Fruit fly (Drosophila melanogaster) whole organism, embryonic: ENCODE measurements around the gene Baldspot.

ENCODE experiments used
- Abd-B ChIP-seq: fragments of 200-800 bp; sonication (Bioruptor generic); optimal IDR thresholded peaks from 2 replicates; lab custom pipeline; 2018; ENCODE audit warnings: missing biosample characterization, mild to moderate bottlenecking, missing genetic modification characterization, moderate library complexity
- Atf-2 ChIP-seq: fragments of 200-800 bp; sonication (Bioruptor generic); optimal IDR thresholded peaks from 2 replicates; lab custom pipeline; 2016; ENCODE audit warnings: missing biosample characterization, missing genetic modification characterization
- Bgb ChIP-seq: fragments of 200-800 bp; sonication (Bioruptor generic); IDR thresholded peaks from 2 replicates; pipeline ENCODE4 v1.3.6; 2022; ENCODE audit warnings: missing biosample characterization, missing genetic modification characterization; ENCODE audit not compliant: partially characterized antibody
- CG1024 ChIP-seq: fragments of 200-800 bp; sonication (Bioruptor generic); IDR thresholded peaks from 2 replicates; pipeline ENCODE4 v1.3.6; 2022; ENCODE audit warnings: missing biosample characterization, missing genetic modification characterization
- CG11695 ChIP-seq: fragments of 200-800 bp; sonication (Bioruptor generic); IDR thresholded peaks from 3 replicates; pipeline ENCODE4 v1.3.6; 2022; ENCODE audit warnings: missing biosample characterization, missing genetic modification characterization
- CG12236 ChIP-seq: fragments of 200-800 bp; sonication (Bioruptor generic); optimal IDR thresholded peaks from 2 replicates; lab custom pipeline; 2016; ENCODE audit warnings: missing biosample characterization, missing genetic modification characterization
- CG13296 ChIP-seq: fragments of 200-800 bp; sonication (Bioruptor generic); optimal IDR thresholded peaks from 3 replicates; lab custom pipeline; 2018; ENCODE audit warnings: missing biosample characterization, mild to moderate bottlenecking, missing genetic modification characterization
- CG13775 ChIP-seq: fragments of 200-800 bp; sonication (Bioruptor generic); optimal IDR thresholded peaks from 3 replicates; lab custom pipeline; 2017; ENCODE audit warnings: missing biosample characterization, mild to moderate bottlenecking, missing genetic modification characterization
- CG13894 ChIP-seq: fragments of 200-800 bp; sonication (Bioruptor generic); optimal IDR thresholded peaks from 3 replicates; lab custom pipeline; 2018; ENCODE audit warnings: missing biosample characterization, mild to moderate bottlenecking, missing genetic modification characterization, moderate library complexity
- CG14014 ChIP-seq: fragments of 200-800 bp; sonication (Bioruptor generic); IDR thresholded peaks from 2 replicates; pipeline ENCODE4 v1.3.6; 2022; ENCODE audit warnings: missing biosample characterization, missing genetic modification characterization
- CG14050 ChIP-seq: fragments of 200-800 bp; sonication (Bioruptor generic); IDR thresholded peaks from 3 replicates; pipeline ENCODE4 v1.3.6; 2022; ENCODE audit warnings: missing biosample characterization, missing genetic modification characterization
- CG15011 ChIP-seq: fragments of 200-800 bp; sonication (Bioruptor generic); optimal IDR thresholded peaks from 3 replicates; lab custom pipeline; 2018; ENCODE audit warnings: missing biosample characterization, mild to moderate bottlenecking, missing genetic modification characterization
- CG15479 ChIP-seq: fragments of 200-800 bp; sonication (Bioruptor generic); optimal IDR thresholded peaks from 3 replicates; lab custom pipeline; 2019; ENCODE audit warnings: missing biosample characterization, mild to moderate bottlenecking, missing genetic modification characterization, moderate library complexity
- CG15514 ChIP-seq: fragments of 200-800 bp; sonication (Bioruptor generic); optimal IDR thresholded peaks from 3 replicates; lab custom pipeline; 2017; ENCODE audit warnings: missing biosample characterization, missing genetic modification characterization, mild to moderate bottlenecking, moderate library complexity, missing genetic modification reagents
- CG15696 ChIP-seq: fragments of 200-800 bp; sonication (Bioruptor generic); optimal IDR thresholded peaks from 2 replicates; lab custom pipeline; 2019; ENCODE audit warnings: missing biosample characterization, mild to moderate bottlenecking, missing genetic modification characterization, moderate library complexity
- CG17186 ChIP-seq: fragments of 200-800 bp; sonication (Bioruptor generic); optimal IDR thresholded peaks from 3 replicates; lab custom pipeline; 2017; ENCODE audit warnings: missing biosample characterization, missing genetic modification reagents, missing genetic modification characterization
- CG17829 ChIP-seq: fragments of 200-800 bp; optimal IDR thresholded peaks from 2 replicates; lab custom pipeline; 2019; ENCODE audit warnings: missing biosample characterization, mild to moderate bottlenecking, missing genetic modification characterization, moderate library complexity
- CG30020 ChIP-seq: fragments of 200-800 bp; optimal IDR thresholded peaks from 2 replicates; lab custom pipeline; 2019; ENCODE audit warnings: missing biosample characterization, mild to moderate bottlenecking, missing genetic modification characterization, moderate library complexity
- CG30431 ChIP-seq: fragments of 200-800 bp; sonication (Bioruptor generic); optimal IDR thresholded peaks from 2 replicates; lab custom pipeline; 2017; ENCODE audit warnings: missing biosample characterization, missing genetic modification characterization
- CG3281 ChIP-seq: fragments of 200-800 bp; sonication (Bioruptor generic); optimal IDR thresholded peaks from 3 replicates; lab custom pipeline; 2017; ENCODE audit warnings: missing biosample characterization, mild to moderate bottlenecking, missing genetic modification characterization
- CG4328 ChIP-seq: fragments of 200-800 bp; sonication (Bioruptor generic); optimal IDR thresholded peaks from 3 replicates; lab custom pipeline; 2017; ENCODE audit warnings: missing biosample characterization, missing genetic modification reagents, missing genetic modification characterization
- CG4730 ChIP-seq: fragments of 200-800 bp; sonication (Bioruptor generic); IDR thresholded peaks from 2 replicates; pipeline ENCODE4 v1.3.6; 2022; ENCODE audit warnings: missing biosample characterization, missing genetic modification characterization
- CG6683 ChIP-seq: fragments of 200-800 bp; sonication (Bioruptor generic); optimal IDR thresholded peaks from 2 replicates; lab custom pipeline; 2017; ENCODE audit warnings: missing biosample characterization, mild to moderate bottlenecking, missing genetic modification characterization, missing genetic modification reagents
- CG7556 ChIP-seq: fragments of 200-800 bp; sonication (Bioruptor generic); optimal IDR thresholded peaks from 2 replicates; lab custom pipeline; 2017; ENCODE audit warnings: missing biosample characterization, mild to moderate bottlenecking, missing genetic modification characterization
- CG7745 ChIP-seq: fragments of 200-800 bp; sonication (Bioruptor generic); optimal IDR thresholded peaks from 2 replicates; lab custom pipeline; 2018; ENCODE audit warnings: missing biosample characterization, mild to moderate bottlenecking, missing genetic modification characterization, moderate library complexity
- CG8924 ChIP-seq: fragments of 200-800 bp; optimal IDR thresholded peaks from 3 replicates; lab custom pipeline; 2019; ENCODE audit warnings: missing biosample characterization, mild to moderate bottlenecking, missing genetic modification characterization, moderate library complexity
- CkIIα-i1 ChIP-seq: fragments of 200-800 bp; sonication (Bioruptor generic); IDR thresholded peaks from 2 replicates; pipeline ENCODE4 v1.3.6; 2022; ENCODE audit warnings: missing biosample characterization, missing genetic modification characterization
- Dref ChIP-seq: fragments of 200-800 bp; sonication (Bioruptor generic); IDR thresholded peaks from 2 replicates; pipeline ENCODE4 v1.3.6; 2022; ENCODE audit warnings: missing biosample characterization, missing genetic modification characterization
- Ets97D ChIP-seq: fragments of 200-800 bp; sonication (Bioruptor generic); optimal IDR thresholded peaks from 3 replicates; lab custom pipeline; 2016; ENCODE audit warnings: missing biosample characterization, missing genetic modification characterization
- Jarid2 ChIP-seq: fragments of 200-800 bp; sonication (Bioruptor generic); optimal IDR thresholded peaks from 3 replicates; lab custom pipeline; 2017; ENCODE audit warnings: mild to moderate bottlenecking, missing biosample characterization, missing genetic modification reagents, missing genetic modification characterization
- Opbp ChIP-seq: fragments of 200-800 bp; sonication (Bioruptor generic); IDR thresholded peaks from 3 replicates; pipeline ENCODE4 v1.3.6; 2022; ENCODE audit warnings: missing biosample characterization, missing genetic modification characterization; ENCODE audit not compliant: partially characterized antibody
- Optix ChIP-seq: fragments of 200-800 bp; sonication (Bioruptor generic); IDR thresholded peaks from 3 replicates; pipeline ENCODE4 v1.3.6; 2022; ENCODE audit warnings: missing biosample characterization, missing genetic modification characterization
- Poxn ChIP-seq: fragments of 200-800 bp; sonication (Bioruptor generic); IDR thresholded peaks from 2 replicates; pipeline ENCODE4 v1.3.6; 2022; ENCODE audit warnings: missing biosample characterization, missing genetic modification characterization
- TFAM ChIP-seq: fragments of 200-800 bp; sonication (Bioruptor generic); optimal IDR thresholded peaks from 2 replicates; lab custom pipeline; 2017; ENCODE audit warnings: missing biosample characterization, missing genetic modification characterization, inconsistent platforms
- Usf ChIP-seq: fragments of 200-800 bp; sonication (Bioruptor generic); optimal IDR thresholded peaks from 2 replicates; lab custom pipeline; 2017; ENCODE audit warnings: missing genotype, missing biosample characterization, missing genetic modification characterization
- amos ChIP-seq: fragments of 200-800 bp; sonication (Bioruptor generic); IDR thresholded peaks from 2 replicates; pipeline ENCODE4 v1.3.6; 2022; ENCODE audit warnings: missing biosample characterization, missing genetic modification characterization; ENCODE audit not compliant: partially characterized antibody
- bcd ChIP-seq: fragments of 200-800 bp; sonication (Bioruptor generic); optimal IDR thresholded peaks from 2 replicates; lab custom pipeline; 2017; ENCODE audit warnings: missing biosample characterization, mild to moderate bottlenecking, missing genetic modification characterization
- br ChIP-seq: fragments of >200 bp; optimal IDR thresholded peaks from 2 replicates; lab custom pipeline; 2017
- cas ChIP-seq: fragments of 200-800 bp; sonication (Bioruptor generic); IDR thresholded peaks from 2 replicates; pipeline ENCODE4 v1.3.6; 2022; ENCODE audit warnings: missing biosample characterization, missing genetic modification characterization
- exex ChIP-seq: fragments of 200-800 bp; sonication (Bioruptor generic); optimal IDR thresholded peaks from 4 replicates; lab custom pipeline; 2018; ENCODE audit warnings: missing biosample characterization, mild to moderate bottlenecking, missing genetic modification characterization, moderate library complexity
- gt ChIP-seq: fragments of 200-800 bp; sonication (Bioruptor generic); IDR thresholded peaks from 2 replicates; pipeline ENCODE4 v1.3.6; 2022; ENCODE audit warnings: missing biosample characterization, missing genetic modification characterization
- her ChIP-seq: fragments of 200-800 bp; sonication (Bioruptor generic); optimal IDR thresholded peaks from 2 replicates; lab custom pipeline; 2016; ENCODE audit warnings: missing biosample characterization, missing genetic modification characterization
- insv ChIP-seq, 2 experiments: fragments of 200-800 bp; sonication (Bioruptor generic); optimal IDR thresholded peaks; 3 replicates each; lab custom pipeline; 2016 to 2018; ENCODE audit warnings: missing biosample characterization in 2 of 2, missing genetic modification characterization in 2 of 2
- lbe ChIP-seq: fragments of 200-800 bp; sonication (Bioruptor generic); optimal IDR thresholded peaks from 2 replicates; lab custom pipeline; 2016; ENCODE audit warnings: missing biosample characterization, mild to moderate bottlenecking, missing genetic modification characterization
- mam ChIP-seq: fragments of 200-800 bp; sonication (Bioruptor generic); optimal IDR thresholded peaks from 3 replicates; lab custom pipeline; 2016; ENCODE audit warnings: missing biosample characterization, missing genetic modification characterization
- nerfin-2 ChIP-seq: fragments of 200-800 bp; sonication (Bioruptor generic); IDR thresholded peaks from 2 replicates; pipeline ENCODE4 v1.3.6; 2022; ENCODE audit warnings: missing biosample characterization, missing genetic modification characterization; ENCODE audit not compliant: partially characterized antibody
- phol ChIP-seq: fragments of 200-800 bp; sonication (Bioruptor generic); optimal IDR thresholded peaks from 3 replicates; lab custom pipeline; 2018; ENCODE audit warnings: missing biosample characterization, mild to moderate bottlenecking, missing genetic modification characterization, moderate library complexity
- pita ChIP-seq: fragments of 200-800 bp; sonication (Bioruptor generic); optimal IDR thresholded peaks from 2 replicates; lab custom pipeline; 2017; ENCODE audit warnings: missing biosample characterization, mild to moderate bottlenecking, missing genetic modification characterization
- pnt ChIP-seq: fragments of 200-800 bp; sonication (Bioruptor generic); optimal IDR thresholded peaks from 3 replicates; lab custom pipeline; 2016; ENCODE audit warnings: missing biosample characterization, missing genetic modification characterization
- ro ChIP-seq: fragments of 200-800 bp; sonication (Bioruptor generic); IDR thresholded peaks from 2 replicates; pipeline ENCODE4 v1.3.6; 2022; ENCODE audit warnings: missing biosample characterization, missing genetic modification characterization
- sens-2 ChIP-seq: fragments of 200-800 bp; sonication (Bioruptor generic); IDR thresholded peaks from 2 replicates; pipeline ENCODE4 v1.3.6; 2022; ENCODE audit warnings: missing biosample characterization, missing genetic modification characterization
- stwl ChIP-seq: fragments of 200-800 bp; sonication (Bioruptor generic); optimal IDR thresholded peaks from 3 replicates; lab custom pipeline; 2018; ENCODE audit warnings: missing biosample characterization, mild to moderate bottlenecking, missing genetic modification characterization, moderate library complexity

Gene Baldspot

DNA sequence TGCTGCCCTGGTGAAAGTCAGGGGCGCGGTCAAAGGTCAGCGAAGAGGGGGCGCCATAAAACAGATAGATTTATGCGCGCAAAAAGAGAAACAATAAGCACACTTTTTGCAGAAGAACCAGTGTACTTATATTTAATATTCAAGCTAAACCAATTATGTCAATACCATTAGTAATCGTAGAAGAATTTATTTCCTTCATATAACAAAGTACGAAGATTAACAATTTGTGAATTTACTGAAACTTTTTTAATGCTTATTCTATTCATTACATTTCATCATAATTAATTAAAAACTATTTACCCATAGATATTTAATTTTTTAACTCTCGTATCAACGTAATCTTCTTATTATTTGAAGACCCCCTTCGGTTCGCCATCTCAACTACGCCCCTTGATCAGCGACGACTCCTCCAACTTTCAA lies 19.3 kb downstream of the Baldspot start (continued):
- TF ChIP-seq CG14050 (GFP tag; lab: Robert Waterston, UW) (no peak), br (no peak), CG7745 (no peak), CG6683 (GFP tag; lab: Kevin White, UChicago) (no peak), lbe (GFP tag; lab: Kevin White, UChicago) (no peak), CG30020 (tag; lab: Kevin White, UChicago) (peak; percentile 23), CG12236 (no peak), sens-2 (GFP tag; lab: Robert Waterston, UW) (peak; percentile 6; the same call in 1 of the 2 replicates), Optix (no peak), amos (no peak), pnt (peak; percentile 30), stwl (tag; lab: Kevin White, UChicago) (no peak), cas (GFP tag; lab: Robert Waterston, UW) (no peak), CG17186 (GFP tag; lab: Kevin White, UChicago) (no peak), CG15479 (no peak), Poxn (GFP tag; lab: Robert Waterston, UW) (no peak), CG4328 (GFP tag; lab: Kevin White, UChicago) (peak; percentile 39), Abd-B (peak; percentile 54), her (no peak), CG13775 (GFP tag; lab: Kevin White, UChicago) (peak; percentile 46), pita (GFP tag; lab: Kevin White, UChicago) (no peak), insv (GFP tag; optimal IDR thresholded peaks at IDR 0.05; lab: Kevin White, UChicago) (no peak), CG15696 (tag; lab: Kevin White, UChicago) (no peak), Usf (GFP tag; lab: Kevin White, UChicago) (peak; percentile 23), CG15514 (GFP tag; lab: Kevin White, UChicago) (no peak), bcd (GFP tag; lab: Kevin White, UChicago) (peak; percentile 65), gt (GFP tag; lab: Robert Waterston, UW) (peak; percentile 46; the same call in 1 of the 2 replicates), CG17829 (tag; lab: Kevin White, UChicago) (peak; percentile 78), Bgb (GFP tag; lab: Robert Waterston, UW) (no peak), CG11695 (GFP tag; lab: Robert Waterston, UW) (no peak), CG1024 (GFP tag; lab: Robert Waterston, UW) (no peak), Dref (GFP tag; lab: Robert Waterston, UW) (no peak), CG13296 (GFP tag; lab: Kevin White, UChicago) (no peak), ro (GFP tag; lab: Robert Waterston, UW) (no peak), Ets97D (GFP tag; lab: Kevin White, UChicago) (no peak), CG13894 (tag; lab: Kevin White, UChicago) (no peak), TFAM (GFP tag; lab: Kevin White, UChicago) (no peak), Jarid2 (GFP tag; lab: Kevin White, UChicago) (no peak), mam (GFP tag; lab: Kevin White, UChicago) (no peak), CG4730 (GFP tag; lab: Robert Waterston, UW) (no peak), CG15011 (GFP tag; lab: Kevin White, UChicago) (no peak), CG14014 (GFP tag; lab: Robert Waterston, UW) (no peak), CG8924 (tag; lab: Kevin White, UChicago) (peak; percentile 69), nerfin-2 (GFP tag; lab: Robert Waterston, UW) (no peak), Atf-2 (peak; percentile 13), phol (tag; lab: Kevin White, UChicago) (peak; percentile 86), exex (tag; lab: Kevin White, UChicago) (no peak), Opbp (GFP tag; lab: Robert Waterston, UW) (no peak), CG7556 (GFP tag; lab: Kevin White, UChicago) (peak; percentile 76), CG3281 (no peak), CkIIα-i1 (no peak), CG30431 (GFP tag; lab: Kevin White, UChicago) (peak; percentile 60)
